Fruit fly (Drosophila melanogaster) whole organism, embryonic: Measurements from ENCODE around the gene CG15404.

Experiments used
- ATbp ChIP-seq: fragments of 200-800 bp; sonication (Bioruptor generic); optimal IDR thresholded peaks from 2 replicates; lab custom pipeline; 2017; ENCODE audit warnings: missing biosample characterization, mild to moderate bottlenecking, missing genetic modification characterization, missing genetic modification reagents
- B-H2 ChIP-seq: fragments of 200-800 bp; sonication (Bioruptor generic); optimal IDR thresholded peaks from 2 replicates; lab custom pipeline; 2018; ENCODE audit warnings: missing biosample characterization, mild to moderate bottlenecking, missing genetic modification characterization
- CG11398 ChIP-seq: fragments of 200-800 bp; sonication (Bioruptor generic); optimal IDR thresholded peaks from 2 replicates; lab custom pipeline; 2016; ENCODE audit warnings: missing biosample characterization, missing genetic modification characterization
- CG11560 ChIP-seq: fragments of 200-800 bp; sonication (Bioruptor generic); IDR thresholded peaks from 3 replicates; pipeline ENCODE4 v1.3.6; 2022; ENCODE audit warnings: missing biosample characterization, missing genetic modification characterization
- CG1792 ChIP-seq: fragments of 200-800 bp; sonication (Bioruptor generic); optimal IDR thresholded peaks from 2 replicates; lab custom pipeline; 2016; ENCODE audit warnings: missing biosample characterization, missing genetic modification characterization
- CG2116 ChIP-seq: fragments of 200-800 bp; sonication (Bioruptor generic); optimal IDR thresholded peaks from 3 replicates; lab custom pipeline; 2018; ENCODE audit warnings: missing biosample characterization, mild to moderate bottlenecking, missing genetic modification characterization
- CG2120 ChIP-seq: fragments of 200-800 bp; sonication (Bioruptor generic); optimal IDR thresholded peaks from 3 replicates; lab custom pipeline; 2016; ENCODE audit warnings: missing biosample characterization, missing genetic modification characterization
- CG32532 ChIP-seq: fragments of 200-800 bp; sonication (Bioruptor generic); IDR thresholded peaks from 2 replicates; pipeline ENCODE4 v1.3.6; 2022; ENCODE audit warnings: missing biosample characterization, missing genetic modification characterization
- CG3281 ChIP-seq: fragments of 200-800 bp; sonication (Bioruptor generic); optimal IDR thresholded peaks from 3 replicates; lab custom pipeline; 2017; ENCODE audit warnings: missing biosample characterization, mild to moderate bottlenecking, missing genetic modification characterization
- CG4360 ChIP-seq: fragments of 200-800 bp; sonication (Bioruptor generic); IDR thresholded peaks from 2 replicates; pipeline ENCODE4 v1.3.6; 2022; ENCODE audit warnings: missing biosample characterization, missing genetic modification characterization
- CG4707 ChIP-seq: fragments of 200-800 bp; sonication (Bioruptor generic); optimal IDR thresholded peaks from 2 replicates; lab custom pipeline; 2018; ENCODE audit warnings: missing biosample characterization, mild to moderate bottlenecking, missing genetic modification characterization, moderate library complexity
- CG6254 ChIP-seq: fragments of 200-800 bp; sonication (Bioruptor generic); optimal IDR thresholded peaks from 3 replicates; lab custom pipeline; 2017; ENCODE audit warnings: mild to moderate bottlenecking, missing biosample characterization, missing genetic modification reagents, missing genetic modification characterization
- CG7372 ChIP-seq: fragments of 200-800 bp; sonication (Bioruptor generic); IDR thresholded peaks from 2 replicates; pipeline ENCODE4 v1.3.6; 2022; ENCODE audit warnings: missing biosample characterization, missing genetic modification characterization
- CG7556 ChIP-seq: fragments of 200-800 bp; sonication (Bioruptor generic); optimal IDR thresholded peaks from 2 replicates; lab custom pipeline; 2017; ENCODE audit warnings: missing biosample characterization, mild to moderate bottlenecking, missing genetic modification characterization
- CG9817 ChIP-seq: fragments of 200-800 bp; sonication (Bioruptor generic); optimal IDR thresholded peaks from 2 replicates; lab custom pipeline; 2018; ENCODE audit warnings: missing biosample characterization, mild to moderate bottlenecking, missing genetic modification characterization, moderate library complexity
- D19B ChIP-seq: fragments of 200-800 bp; sonication (Bioruptor generic); optimal IDR thresholded peaks from 2 replicates; lab custom pipeline; 2017; ENCODE audit warnings: missing biosample characterization, mild to moderate bottlenecking, missing genetic modification characterization
- Dad ChIP-seq: fragments of 200-800 bp; sonication (Bioruptor generic); optimal IDR thresholded peaks from 3 replicates; lab custom pipeline; 2016; ENCODE audit warnings: missing biosample characterization, missing genetic modification characterization
- Dip2 ChIP-seq: fragments of 200-800 bp; sonication (Bioruptor generic); IDR thresholded peaks from 2 replicates; pipeline ENCODE4 v1.3.6; 2022; ENCODE audit warnings: missing biosample characterization, missing genetic modification characterization
- Dp ChIP-seq: fragments of 200-800 bp; sonication (Bioruptor generic); optimal IDR thresholded peaks from 2 replicates; lab custom pipeline; 2018; ENCODE audit warnings: missing biosample characterization, mild to moderate bottlenecking, missing genetic modification characterization, moderate library complexity
- Dref ChIP-seq: fragments of 200-800 bp; sonication (Bioruptor generic); IDR thresholded peaks from 2 replicates; pipeline ENCODE4 v1.3.6; 2022; ENCODE audit warnings: missing biosample characterization, missing genetic modification characterization
- E2f2 ChIP-seq: fragments of 200-800 bp; sonication (Bioruptor generic); IDR thresholded peaks from 2 replicates; pipeline ENCODE4 v1.3.6; 2022; ENCODE audit warnings: missing biosample characterization, missing genetic modification characterization
- Eip74EF ChIP-seq, 2 experiments: fragments of 200-800 bp in 1 of 2; fragments of >200 bp in 1 of 2; sonication (Bioruptor generic) in 1 of 2; optimal IDR thresholded peaks; 2 replicates each; lab custom pipeline; 2017 to 2019; ENCODE audit warnings: missing biosample characterization in 2 of 2, missing genetic modification characterization in 2 of 2, mild to moderate bottlenecking in 1 of 2, moderate library complexity in 1 of 2
- HmgD ChIP-seq: fragments of 200-800 bp; sonication (Bioruptor generic); optimal IDR thresholded peaks from 3 replicates; lab custom pipeline; 2016; ENCODE audit warnings: missing biosample characterization, missing genetic modification characterization
- Lhr ChIP-seq: fragments of 200-800 bp; sonication (Bioruptor generic); optimal IDR thresholded peaks from 3 replicates; lab custom pipeline; 2017; ENCODE audit warnings: mild to moderate bottlenecking, missing biosample characterization, missing genetic modification reagents, missing genetic modification characterization
- Lim3 ChIP-seq: fragments of 200-800 bp; sonication (Bioruptor generic); IDR thresholded peaks from 2 replicates; pipeline ENCODE4 v1.3.6; 2022; ENCODE audit warnings: missing biosample characterization, missing genetic modification characterization
- MBD-R2 ChIP-seq: fragments of 200-800 bp; sonication (Bioruptor generic); IDR thresholded peaks from 2 replicates; pipeline ENCODE4 v1.3.6; 2022; ENCODE audit warnings: missing biosample characterization, missing genetic modification characterization
- Med ChIP-seq: fragments of 200-800 bp; sonication (Bioruptor generic); peaks from one replicate; lab custom pipeline; 2016; ENCODE audit warnings: missing biosample characterization, missing genetic modification characterization, mild to moderate bottlenecking, inconsistent platforms, moderate library complexity
- Meics ChIP-seq: fragments of 200-800 bp; sonication (Bioruptor generic); optimal IDR thresholded peaks from 2 replicates; lab custom pipeline; 2017; ENCODE audit warnings: missing biosample characterization, mild to moderate bottlenecking, missing genetic modification characterization
- Pdp1 ChIP-seq, 2 experiments: fragments of 200-800 bp; sonication (Bioruptor generic); optimal IDR thresholded peaks; 3 replicates each; lab custom pipeline; 2016; ENCODE audit warnings: missing biosample characterization in 2 of 2, missing genetic modification characterization in 2 of 2, mild to moderate bottlenecking in 1 of 2, moderate library complexity in 1 of 2
- Ptx1 ChIP-seq: fragments of 200-800 bp; sonication (Bioruptor generic); IDR thresholded peaks from 2 replicates; pipeline ENCODE4 v1.3.6; 2022; ENCODE audit warnings: missing biosample characterization, missing genetic modification characterization
- Side ChIP-seq: fragments of 200-800 bp; sonication (Bioruptor generic); optimal IDR thresholded peaks from 2 replicates; lab custom pipeline; 2016; ENCODE audit warnings: missing biosample characterization, missing genetic modification characterization
- Sox102F ChIP-seq: fragments of 200-800 bp; sonication (Bioruptor generic); optimal IDR thresholded peaks from 2 replicates; lab custom pipeline; 2018; ENCODE audit warnings: missing biosample characterization, mild to moderate bottlenecking, missing genetic modification characterization, moderate library complexity
- Tbp ChIP-seq: fragments of >200 bp; optimal IDR thresholded peaks from 2 replicates; lab custom pipeline; 2018; ENCODE audit warnings: missing biosample characterization, missing genetic modification characterization
- amos ChIP-seq: fragments of 200-800 bp; sonication (Bioruptor generic); IDR thresholded peaks from 2 replicates; pipeline ENCODE4 v1.3.6; 2022; ENCODE audit warnings: missing biosample characterization, missing genetic modification characterization; ENCODE audit not compliant: partially characterized antibody
- ase ChIP-seq: fragments of 200-800 bp; sonication (Bioruptor generic); IDR thresholded peaks from 3 replicates; pipeline ENCODE4 v1.3.6; 2022; ENCODE audit warnings: missing biosample characterization, missing genetic modification characterization
- exex ChIP-seq: fragments of 200-800 bp; sonication (Bioruptor generic); optimal IDR thresholded peaks from 4 replicates; lab custom pipeline; 2018; ENCODE audit warnings: missing biosample characterization, mild to moderate bottlenecking, missing genetic modification characterization, moderate library complexity
- ftz-f1 ChIP-seq: fragments of 200-800 bp; sonication (Bioruptor generic); optimal IDR thresholded peaks from 2 replicates; lab custom pipeline; 2016; ENCODE audit warnings: missing biosample characterization, missing genetic modification characterization
- gt ChIP-seq: fragments of 200-800 bp; sonication (Bioruptor generic); IDR thresholded peaks from 2 replicates; pipeline ENCODE4 v1.3.6; 2022; ENCODE audit warnings: missing biosample characterization, missing genetic modification characterization
- ind ChIP-seq: fragments of 200-800 bp; sonication (Bioruptor generic); optimal IDR thresholded peaks from 3 replicates; lab custom pipeline; 2016; ENCODE audit warnings: missing biosample characterization, missing genetic modification characterization
- klu ChIP-seq: fragments of 200-800 bp; sonication (Bioruptor generic); IDR thresholded peaks from 2 replicates; pipeline ENCODE4 v1.3.6; 2022; ENCODE audit warnings: missing biosample characterization, missing genetic modification characterization
- kni ChIP-seq: fragments of 200-800 bp; sonication (Bioruptor generic); optimal IDR thresholded peaks from 3 replicates; lab custom pipeline; 2017; ENCODE audit warnings: mild to moderate bottlenecking, missing biosample characterization, missing genetic modification reagents, missing genetic modification characterization
- odd ChIP-seq: fragments of 200-800 bp; sonication (Bioruptor generic); optimal IDR thresholded peaks from 2 replicates; lab custom pipeline; 2017; ENCODE audit warnings: missing biosample characterization, mild to moderate bottlenecking, missing genetic modification characterization
- peb ChIP-seq: fragments of 200-800 bp; sonication (Bioruptor generic); IDR thresholded peaks from 2 replicates; pipeline ENCODE4 v1.3.6; 2022; ENCODE audit warnings: missing biosample characterization, missing genetic modification characterization
- rib ChIP-seq: fragments of 200-800 bp; sonication (Bioruptor generic); IDR thresholded peaks from 2 replicates; pipeline ENCODE4 v1.3.6; 2022; ENCODE audit warnings: missing biosample characterization, missing genetic modification characterization
- row ChIP-seq: fragments of 200-800 bp; sonication (Bioruptor generic); IDR thresholded peaks from 3 replicates; pipeline ENCODE4 v1.3.6; 2022; ENCODE audit warnings: missing biosample characterization, missing genetic modification characterization
- stc ChIP-seq: fragments of 200-800 bp; sonication (Bioruptor generic); IDR thresholded peaks from 2 replicates; pipeline ENCODE4 v1.3.6; 2022; ENCODE audit warnings: missing biosample characterization, missing genetic modification characterization
- stwl ChIP-seq: fragments of 200-800 bp; sonication (Bioruptor generic); optimal IDR thresholded peaks from 3 replicates; lab custom pipeline; 2018; ENCODE audit warnings: missing biosample characterization, mild to moderate bottlenecking, missing genetic modification characterization, moderate library complexity
- zen ChIP-seq: fragments of 200-800 bp; sonication (Bioruptor generic); optimal IDR thresholded peaks from 3 replicates; lab custom pipeline; 2018; ENCODE audit warnings: missing biosample characterization, mild to moderate bottlenecking, missing genetic modification characterization, moderate library complexity
- zfh1 ChIP-seq: fragments of 200-800 bp; sonication (Bioruptor generic); IDR thresholded peaks from 3 replicates; pipeline ENCODE4 v1.3.6; 2022; ENCODE audit warnings: missing biosample characterization, missing genetic modification characterization

The CG15404 gene

DNA sequence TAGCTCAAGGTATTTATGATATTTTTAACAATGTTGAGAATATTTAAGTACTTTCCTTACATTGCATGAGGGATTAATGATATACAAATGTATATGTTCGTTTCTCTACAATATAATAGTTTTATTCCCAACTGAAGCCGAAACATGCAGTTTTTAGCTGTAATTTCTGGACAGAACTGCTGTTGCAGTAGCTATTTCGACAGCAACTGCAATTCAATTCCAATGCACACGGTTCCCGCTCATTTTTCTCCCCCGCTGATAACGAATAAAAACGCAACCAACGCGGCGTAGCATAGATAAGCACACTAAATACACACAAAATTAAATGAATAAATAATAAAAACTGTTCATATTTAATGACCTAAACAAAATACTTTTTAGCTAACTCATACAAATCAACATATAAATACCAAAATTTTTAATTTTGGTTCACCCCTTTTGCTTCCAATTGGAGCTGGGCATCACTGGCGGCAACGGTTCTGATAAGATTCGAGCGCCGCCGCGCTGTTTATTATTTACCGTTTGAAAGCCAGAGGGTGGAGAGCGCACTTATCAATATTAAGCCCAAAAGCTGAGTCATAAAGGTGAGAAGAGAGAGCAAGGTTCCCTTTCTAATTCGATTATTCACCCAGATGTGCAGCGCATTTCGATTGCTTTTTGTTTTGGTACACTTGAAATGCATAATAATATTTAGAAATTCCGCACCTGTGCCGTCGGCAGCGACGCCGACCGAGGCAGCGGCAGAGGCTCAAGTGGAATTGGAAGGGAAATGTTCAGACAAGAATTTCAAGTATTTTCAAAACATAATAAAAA, 15.3 kb upstream of the CG15404 start (continued):
- no peak for TF ChIP-seq D19B (GFP tag; lab: Kevin White, UChicago)
- TF ChIP-seq kni (GFP tag; lab: Kevin White, UChicago) = peak; percentile 45
- TF ChIP-seq klu (GFP tag; lab: Robert Waterston, UW) = no peak
- no peak for TF ChIP-seq HmgD (GFP tag; lab: Kevin White, UChicago)
- TF ChIP-seq Ptx1 (GFP tag; lab: Robert Waterston, UW) = 0 out of 2 replicates have a peak, but pooled peaks have one; percentile 26
- TF ChIP-seq CG3281 = peak; percentile 19
- peak; percentile 16 for TF ChIP-seq Sox102F
- no peak for TF ChIP-seq CG11398
- TF ChIP-seq Lim3 = no peak
- no peak for TF ChIP-seq zen (tag; lab: Kevin White, UChicago)
- TF ChIP-seq Eip74EF (GFP tag; optimal IDR thresholded peaks at IDR 0.05; lab: Kevin White, UChicago) = no peak
- 0 out of 2 replicates have a peak, but pooled peaks have one; percentile 16 for TF ChIP-seq rib (GFP tag; lab: Robert Waterston, UW)
- TF ChIP-seq Side (GFP tag; lab: Kevin White, UChicago) = no peak
- TF ChIP-seq row (GFP tag; lab: Robert Waterston, UW) = peak; percentile 57
- TF ChIP-seq CG4360 (GFP tag; lab: Robert Waterston, UW) = no peak
- peak; percentile 17; the same call in 1 of the 2 replicates for TF ChIP-seq stc (GFP tag; lab: Robert Waterston, UW)
- TF ChIP-seq CG32532 (GFP tag; lab: Robert Waterston, UW) = peak; percentile 44; the same call in 1 of the 2 replicates
- no peak for TF ChIP-seq CG7372 (GFP tag; lab: Robert Waterston, UW)
- peak; percentile 19 for TF ChIP-seq CG7556 (GFP tag; lab: Kevin White, UChicago)
- TF ChIP-seq odd = peak; percentile 28
- peak; percentile 94 for TF ChIP-seq stwl (tag; lab: Kevin White, UChicago)
- TF ChIP-seq zfh1 (GFP tag; lab: Robert Waterston, UW) = no peak
- peak; percentile 0 for TF ChIP-seq CG1792 (GFP tag; lab: Kevin White, UChicago)
- no peak for TF ChIP-seq Dp (GFP tag; lab: Kevin White, UChicago)
- TF ChIP-seq CG2116 (GFP tag; lab: Kevin White, UChicago) = peak; percentile 20
- TF ChIP-seq Lhr (GFP tag; lab: Kevin White, UChicago) = no peak
- TF ChIP-seq exex (tag; lab: Kevin White, UChicago) = peak; percentile 2
- TF ChIP-seq Meics = no peak
- TF ChIP-seq gt (GFP tag; lab: Robert Waterston, UW) = no peak
- no peak for TF ChIP-seq Dref (GFP tag; lab: Robert Waterston, UW)
- TF ChIP-seq Dad = no peak
- peak; percentile 51 for TF ChIP-seq CG4707 (GFP tag; lab: Kevin White, UChicago)
- peak; percentile 84 for TF ChIP-seq Med (GFP tag; lab: Kevin White, UChicago)
- peak in 1 of 2 experiments; percentile 23 for TF ChIP-seq Pdp1 (GFP tag; optimal IDR thresholded peaks at IDR 0.05; lab: Kevin White, UChicago)
- 0 out of 3 replicates have a peak, but pooled peaks have one; percentile 21 for TF ChIP-seq ase (GFP tag; lab: Robert Waterston, UW)
- TF ChIP-seq ATbp (GFP tag; lab: Kevin White, UChicago) = peak; percentile 40
- no peak for TF ChIP-seq Tbp (GFP tag; lab: Kevin White, UChicago)
- TF ChIP-seq ftz-f1 (GFP tag; lab: Kevin White, UChicago) = no peak
- no peak for TF ChIP-seq B-H2 (GFP tag; lab: Kevin White, UChicago)
- peak; percentile 27 for TF ChIP-seq CG6254 (GFP tag; lab: Kevin White, UChicago)
- 0 out of 2 replicates have a peak, but pooled peaks have one; percentile 25 for TF ChIP-seq E2f2
- TF ChIP-seq CG9817 (tag; lab: Kevin White, UChicago) = no peak
- no peak for TF ChIP-seq MBD-R2 (GFP tag; lab: Robert Waterston, UW)
- no peak for TF ChIP-seq CG11560 (tag; lab: Robert Waterston, UW)
- TF ChIP-seq peb = no peak
- no peak for TF ChIP-seq Dip2 (GFP tag; lab: Robert Waterston, UW)
- TF ChIP-seq ind = no peak
- TF ChIP-seq CG2120 (GFP tag; lab: Kevin White, UChicago) = peak; percentile 12
- peak; percentile 33; the same call in 1 of the 2 replicates for TF ChIP-seq amos (GFP tag; lab: Robert Waterston, UW)
